Worm (Caenorhabditis elegans): ENCODE results near the gene metl-13.

The metl-13 gene

ce11 chrIV:6613296-6613695 is 21.6 kb upstream of the metl-13 start, which contains the start of gene drh-1 (continued):
- TF ChIP-seq attf-5 (GFP tag; optimal IDR thresholded peaks at IDR 0.05): peak; percentile 27
- TF ChIP-seq pbrm-1 (GFP tag; IDR thresholded peaks at IDR 0.05): no peak
- no peak for TF ChIP-seq nfya-2 (GFP tag; IDR thresholded peaks at IDR 0.05)
- TF ChIP-seq B0261.1 (tag; optimal IDR thresholded peaks at IDR 0.05): no peak
- TF ChIP-seq lir-1 (GFP tag; conservative IDR thresholded peaks at IDR 0.05): no peak
- peak; percentile 100 for TF ChIP-seq hmg-1.2 (GFP tag; IDR thresholded peaks at IDR 0.05)
- TF ChIP-seq hsf-1 (GFP tag; IDR thresholded peaks at IDR 0.05): peak; percentile 45; the same call in 1 of the 2 replicates
- TF ChIP-seq rec-8 (tag; optimal IDR thresholded peaks at IDR 0.05): no peak
- TF ChIP-seq madf-8 (GFP tag; conservative IDR thresholded peaks at IDR 0.05): no peak
- TF ChIP-seq ztf-18 (tag; optimal IDR thresholded peaks at IDR 0.05): no peak

- TF ChIP-seq hmg-1.2 (GFP tag; IDR thresholded peaks at IDR 0.05): peak; percentile 52; the same call in 1 of the 2 replicates
- TF ChIP-seq aptf-3 (GFP tag; IDR thresholded peaks at IDR 0.05): no peak
- TF ChIP-seq cebp-2 (GFP tag; IDR thresholded peaks at IDR 0.05): no peak
- TF ChIP-seq lin-26 (GFP tag; IDR thresholded peaks at IDR 0.05): no peak
- TF ChIP-seq ceh-100 (GFP tag; IDR thresholded peaks at IDR 0.05): no peak
- TF ChIP-seq lin-40 (tag; optimal IDR thresholded peaks at IDR 0.05): peak; percentile 3
- TF ChIP-seq ama-1 (optimal IDR thresholded peaks at IDR 0.05): no peak
- TF ChIP-seq ama-1 (GFP tag; optimal IDR thresholded peaks at IDR 0.05): no peak
- TF ChIP-seq B0019.2 (GFP tag; conservative IDR thresholded peaks at IDR 0.05): no peak
- TF ChIP-seq egrh-3 (GFP tag; IDR thresholded peaks at IDR 0.05): no peak
- TF ChIP-seq nhr-80 (tag; optimal IDR thresholded peaks at IDR 0.05): peak; percentile 27
- TF ChIP-seq hmg-20 (GFP tag; IDR thresholded peaks at IDR 0.05): no peak
- peak; percentile 83 for TF ChIP-seq cebp-1 (GFP tag; IDR thresholded peaks at IDR 0.05)
- peak; percentile 95 for TF ChIP-seq cebp-1 (tag; optimal IDR thresholded peaks at IDR 0.05)
- TF ChIP-seq ztf-26 (tag; optimal IDR thresholded peaks at IDR 0.05): no peak
- no peak for TF ChIP-seq ztf-22 (GFP tag; optimal IDR thresholded peaks at IDR 0.05)
- no peak for TF ChIP-seq F33H1.4 (GFP tag; IDR thresholded peaks at IDR 0.05)
- peak; percentile 0 for TF ChIP-seq ztf-18 (tag; optimal IDR thresholded peaks at IDR 0.05)
- TF ChIP-seq attf-5 (GFP tag; optimal IDR thresholded peaks at IDR 0.05): peak; percentile 81
These were observed 16.3 kb upstream of the metl-13 start for ce11 chrIV:6618607-6619006.

- TF ChIP-seq mel-28 (tag; optimal IDR thresholded peaks at IDR 0.05; ENCODE audit: borderline replicate concordance) (no peak), Y53G8AR.9 (GFP tag; conservative IDR thresholded peaks at IDR 0.05) (no peak), B0261.1 (tag; optimal IDR thresholded peaks at IDR 0.05) (no peak), nhr-90 (tag; optimal IDR thresholded peaks at IDR 0.05) (no peak), dox-1 (GFP tag; IDR thresholded peaks at IDR 0.05) (no peak), C06A6.2 (GFP tag; conservative IDR thresholded peaks at IDR 0.05) (no peak), tbp1 (GFP tag; optimal IDR thresholded peaks at IDR 0.05) (no peak), lin-35 (GFP tag; optimal IDR thresholded peaks at IDR 0.05) (no peak)
These were observed 13.6 kb upstream of the metl-13 start, which contains the start of gene C01B10.3 for ce11 chrIV:6621252-6621651. C01B10.3 (minus strand) TSS chrIV:6621352.

- peak; percentile 70 for TF ChIP-seq cebp-1 (GFP tag; IDR thresholded peaks at IDR 0.05)
- TF ChIP-seq cebp-1 (tag; optimal IDR thresholded peaks at IDR 0.05): peak; percentile 89
- no peak for TF ChIP-seq B0336.3 (GFP tag; IDR thresholded peaks at IDR 0.05)
- TF ChIP-seq F55B11.4 (tag; optimal IDR thresholded peaks at IDR 0.05; ENCODE audit: borderline replicate concordance, insufficient read depth): no peak
- peak; percentile 4 for TF ChIP-seq somi-1 (GFP tag; optimal IDR thresholded peaks at IDR 0.05)
- TF ChIP-seq die-1 (tag; optimal IDR thresholded peaks at IDR 0.05): no peak
- TF ChIP-seq lin-26 (GFP tag; IDR thresholded peaks at IDR 0.05): no peak
These were observed 12.7 kb upstream of the metl-13 start for ce11 chrIV:6622142-6622541.

All from whole organism, young adult.